Fruit fly (Drosophila melanogaster): ENCODE measurements around the gene CG32536.
A peak's percentile ranks its signal among the peaks of the same experiment; 100 is the strongest.

CG32536 gene

dm6 chrX:19307810-19308456 is 31.2 kb upstream of the CG32536 start, which contains the start of gene CG8051 (continued):
- no peak for TF ChIP-seq CG5245 (GFP tag; optimal IDR thresholded peaks at IDR 0.05)
- no peak for TF ChIP-seq CG1024 (GFP tag; IDR thresholded peaks at IDR 0.05)
- no peak for TF ChIP-seq emc (GFP tag; optimal IDR thresholded peaks at IDR 0.05)
- TF ChIP-seq zf30C (GFP tag; optimal IDR thresholded peaks at IDR 0.05) = no peak
- no peak for TF ChIP-seq Sox100B (GFP tag; optimal IDR thresholded peaks at IDR 0.05)
- peak; percentile 72 for TF ChIP-seq ssp (GFP tag; IDR thresholded peaks at IDR 0.05)
- TF ChIP-seq Neu2 (GFP tag; optimal IDR thresholded peaks at IDR 0.05; ENCODE audit: borderline replicate concordance) = no peak
- TF ChIP-seq dpn (GFP tag; optimal IDR thresholded peaks at IDR 0.05) = no peak
- TF ChIP-seq Rfx (GFP tag; IDR thresholded peaks at IDR 0.05) = 0 out of 2 replicates have a peak, but pooled peaks have one; percentile 46
- no peak for TF ChIP-seq sima (GFP tag; optimal IDR thresholded peaks at IDR 0.05)
- TF ChIP-seq trem (tag; optimal IDR thresholded peaks at IDR 0.05) = no peak
- TF ChIP-seq vvl (GFP tag; IDR thresholded peaks at IDR 0.05) = no peak
- TF ChIP-seq oc (tag; optimal IDR thresholded peaks at IDR 0.05) = no peak
- TF ChIP-seq CG33557 (GFP tag; optimal IDR thresholded peaks at IDR 0.05) = peak; percentile 7
- TF ChIP-seq al (GFP tag; IDR thresholded peaks at IDR 0.05) = no peak
- TF ChIP-seq CG8478 (optimal IDR thresholded peaks at IDR 0.05) = no peak
- TF ChIP-seq CG1529 (GFP tag; optimal IDR thresholded peaks at IDR 0.05) = no peak
- no peak for TF ChIP-seq HLH3B (GFP tag; IDR thresholded peaks at IDR 0.05)
- TF ChIP-seq bcd (GFP tag; optimal IDR thresholded peaks at IDR 0.05) = no peak
- TF ChIP-seq CG6813 (GFP tag; optimal IDR thresholded peaks at IDR 0.05) = peak; percentile 33
- TF ChIP-seq Ravus (GFP tag; IDR thresholded peaks at IDR 0.05) = no peak
- TF ChIP-seq CG10366 (GFP tag; IDR thresholded peaks at IDR 0.05) = no peak
- TF ChIP-seq pum (GFP tag; optimal IDR thresholded peaks at IDR 0.05) = peak; percentile 31
- no peak for TF ChIP-seq CG10979 (tag; optimal IDR thresholded peaks at IDR 0.05)
- TF ChIP-seq CG7357 (GFP tag; IDR thresholded peaks at IDR 0.05) = peak; percentile 88
- TF ChIP-seq sim (GFP tag; IDR thresholded peaks at IDR 0.05) = 0 out of 2 replicates have a peak, but pooled peaks have one; percentile 19
- peak; percentile 6 for TF ChIP-seq jumu (GFP tag; optimal IDR thresholded peaks at IDR 0.05)
- TF ChIP-seq pfk (GFP tag; optimal IDR thresholded peaks at IDR 0.05) = no peak
- peak; percentile 16 for TF ChIP-seq nerfin-1 (tag; optimal IDR thresholded peaks at IDR 0.05)
- TF ChIP-seq gt (GFP tag; IDR thresholded peaks at IDR 0.05) = no peak
- TF ChIP-seq gem (tag; optimal IDR thresholded peaks at IDR 0.05) = peak; percentile 17
- peak in 1 of 2 experiments; percentile 13 for TF ChIP-seq Hr51 (GFP tag; optimal IDR thresholded peaks at IDR 0.05)
- no peak for TF ChIP-seq dmrt11E (tag; optimal IDR thresholded peaks at IDR 0.05)
- TF ChIP-seq sna (GFP tag; IDR thresholded peaks at IDR 0.05; ENCODE audit: partially characterized antibody) = no peak
- peak; percentile 19 for TF ChIP-seq caup (GFP tag; optimal IDR thresholded peaks at IDR 0.05; ENCODE audit: severe bottlenecking)
- TF ChIP-seq mam (GFP tag; optimal IDR thresholded peaks at IDR 0.05) = no peak
- TF ChIP-seq eve (GFP tag; optimal IDR thresholded peaks at IDR 0.05) = peak in 1 of 2 experiments; percentile 16
- TF ChIP-seq dm (GFP tag; optimal IDR thresholded peaks at IDR 0.05) = peak; percentile 19
- no peak for TF ChIP-seq Lhr (GFP tag; optimal IDR thresholded peaks at IDR 0.05)
- TF ChIP-seq ttk (GFP tag; IDR thresholded peaks at IDR 0.05) = no peak
- TF ChIP-seq peb (GFP tag; IDR thresholded peaks at IDR 0.05) = no peak
- no peak for TF ChIP-seq Opbp (GFP tag; IDR thresholded peaks at IDR 0.05; ENCODE audit: partially characterized antibody)
- no peak for TF ChIP-seq knrl (GFP tag; IDR thresholded peaks at IDR 0.05; ENCODE audit: partially characterized antibody)
- TF ChIP-seq CG18599 (GFP tag; optimal IDR thresholded peaks at IDR 0.05) = no peak
- no peak for TF ChIP-seq CG10147 (GFP tag; optimal IDR thresholded peaks at IDR 0.05)
- peak; percentile 11 for TF ChIP-seq repo (GFP tag; optimal IDR thresholded peaks at IDR 0.05)
- TF ChIP-seq cg (GFP tag; optimal IDR thresholded peaks at IDR 0.05) = peak; percentile 77
- TF ChIP-seq CG14965 (GFP tag; optimal IDR thresholded peaks at IDR 0.05; ENCODE audit: borderline replicate concordance) = no peak
- no peak for TF ChIP-seq fd3F (GFP tag; optimal IDR thresholded peaks at IDR 0.05)
- TF ChIP-seq chif (GFP tag; optimal IDR thresholded peaks at IDR 0.05) = no peak

Measured in whole organism, embryonic.